Worm (Caenorhabditis elegans) whole organism, midembryonic: ENCODE data around the gene gkow-1.

ENCODE experiments used
- T22C8.4 ChIP-seq: fragments of 200-800 bp; sonication (Bioruptor generic); IDR thresholded peaks from 2 replicates; pipeline ENCODE4 v1.3.6; 2022; ENCODE audit warnings: missing genetic modification characterization, missing compliant biosample characterization
- cog-1 ChIP-seq: sonication (generic microtip); optimal IDR thresholded peaks from 2 replicates; lab custom pipeline; 2016; ENCODE audit warnings: missing genetic modification characterization, missing compliant biosample characterization
- klf-2 ChIP-seq: fragments of 200-800 bp; sonication (Bioruptor generic); conservative IDR thresholded peaks from 2 replicates; pipeline ENCODE4 v1.3.6; 2022; ENCODE audit warnings: missing genetic modification reagents, missing genetic modification characterization, missing compliant biosample characterization
- ref-1 ChIP-seq: fragments of 200-800 bp; sonication (Bioruptor generic); conservative IDR thresholded peaks from 2 replicates; pipeline ENCODE4 v1.3.6; 2022; ENCODE audit warnings: missing genetic modification reagents, missing genetic modification characterization, missing compliant biosample characterization
- ztf-23 ChIP-seq: fragments of 200-800 bp; sonication (Bioruptor generic); IDR thresholded peaks from 2 replicates; pipeline ENCODE4 v1.3.6; 2022; ENCODE audit warnings: missing genetic modification reagents, missing genetic modification characterization, missing compliant biosample characterization
- ztf-29 ChIP-seq: fragments of 200-800 bp; sonication (Bioruptor generic); IDR thresholded peaks from 2 replicates; pipeline ENCODE4 v1.3.6; 2022; ENCODE audit warnings: missing genetic modification reagents, missing genetic modification characterization, missing compliant biosample characterization

DNA sequence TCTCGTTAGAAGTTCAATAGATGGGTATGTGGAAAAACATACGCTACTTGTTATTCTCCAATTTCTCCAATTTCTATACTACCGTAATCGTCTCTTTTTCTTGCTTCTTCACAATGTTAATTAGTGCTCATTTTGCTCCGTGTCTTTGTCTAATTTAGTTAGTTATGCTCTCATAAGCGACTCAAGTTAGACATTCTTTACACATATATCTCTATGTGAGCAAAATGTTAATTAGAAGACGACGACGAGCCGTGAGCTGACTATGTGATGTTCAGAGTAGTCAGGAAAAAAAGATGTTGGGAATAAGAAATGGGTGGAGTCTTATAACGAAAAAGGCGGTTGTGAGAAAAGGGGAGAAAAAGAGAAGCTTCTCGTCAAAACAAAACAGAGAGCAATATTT is 10.4 kb upstream of the gkow-1 start:
- no peak for TF ChIP-seq T22C8.4 (GFP tag; lab: Robert Waterston, UW)
- no peak for TF ChIP-seq ztf-29 (GFP tag; lab: Robert Waterston, UW)
- TF ChIP-seq klf-2 (GFP tag; lab: Robert Waterston, UW) = no peak
- TF ChIP-seq cog-1 (tag; lab: Kevin White, UChicago) = no peak
- no peak for TF ChIP-seq ztf-23 (GFP tag; lab: Robert Waterston, UW)
- no peak for TF ChIP-seq ref-1
